Worm (Caenorhabditis elegans) whole organism, L3 larva: ENCODE results near the gene C46G7.1.

Experiments
- R02D3.7 ChIP-seq: fragments of 150-350 bp; optimal IDR thresholded peaks from 2 replicates; lab custom pipeline; 2014; ENCODE audit warnings: missing biosample characterization, missing genetic modification characterization
- ZK546.5 ChIP-seq: sonication (generic microtip); optimal IDR thresholded peaks from 2 replicates; lab custom pipeline; 2017; ENCODE audit warnings: missing biosample characterization, missing genetic modification characterization
- eor-1 ChIP-seq, 2 experiments: fragments of 150-350 bp; optimal IDR thresholded peaks; 2 replicates each; lab custom pipeline; 2014 to 2018; ENCODE audit warnings: missing biosample characterization in 2 of 2, missing genetic modification characterization in 2 of 2
- fkh-10 ChIP-seq: sonication (generic microtip); optimal IDR thresholded peaks from 2 replicates; lab custom pipeline; 2017; ENCODE audit warnings: missing biosample characterization, missing genetic modification reagents, missing genetic modification characterization
- nhr-11 ChIP-seq: fragments of 150-350 bp; optimal IDR thresholded peaks from 2 replicates; lab custom pipeline; 2014; ENCODE audit warnings: missing biosample characterization, missing genetic modification characterization
- nhr-12 ChIP-seq: fragments of 150-350 bp; optimal IDR thresholded peaks from 2 replicates; lab custom pipeline; 2014; ENCODE audit warnings: missing biosample characterization, missing genetic modification characterization

DNA sequence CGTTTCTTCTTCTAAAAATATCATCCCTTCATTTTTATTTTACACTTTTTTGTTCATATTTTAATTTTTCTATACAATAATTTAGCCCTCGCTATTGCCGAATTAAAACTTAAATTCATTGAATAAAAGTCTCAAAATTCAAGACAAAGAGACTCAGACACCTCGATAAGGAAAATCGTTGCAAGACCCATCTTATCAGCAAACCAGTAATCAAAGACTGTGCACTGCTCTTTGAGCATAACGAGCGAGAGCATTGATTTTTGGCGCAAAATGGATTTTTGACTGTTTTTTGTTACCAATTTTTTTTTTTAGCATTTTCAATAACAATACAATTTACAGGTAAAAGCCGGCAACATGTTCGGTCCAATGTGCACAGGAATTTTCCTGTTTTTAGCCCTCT, at the start of gene C46G7.1:
- TF ChIP-seq fkh-10 (no peak), R02D3.7 (no peak), eor-1 (tag; optimal IDR thresholded peaks at IDR 0.05; lab: Kevin White, UChicago) (no peak), nhr-12 (no peak), nhr-11 (tag; lab: Kevin White, UChicago) (no peak), ZK546.5 (tag; lab: Kevin White, UChicago) (no peak)
